Fruit fly (Drosophila melanogaster) whole organism, prepupa: ENCODE data around the gene CG5697.

ENCODE experiments used
- CG10631 ChIP-seq: fragments of 200-800 bp; sonication (Bioruptor generic); optimal IDR thresholded peaks from 2 replicates; lab custom pipeline; 2016; ENCODE audit warnings: missing biosample characterization, missing genetic modification characterization
- CG11762 ChIP-seq: fragments of 200-800 bp; sonication (Bioruptor generic); optimal IDR thresholded peaks from 3 replicates; lab custom pipeline; 2016; ENCODE audit warnings: missing biosample characterization, missing genetic modification characterization; ENCODE audit not compliant: insufficient read depth
- CG11902 ChIP-seq: fragments of 200-800 bp; sonication (Bioruptor generic); optimal IDR thresholded peaks from 3 replicates; lab custom pipeline; 2016; ENCODE audit warnings: missing biosample characterization, missing genetic modification characterization
- CG1621 ChIP-seq: fragments of 200-800 bp; sonication (Bioruptor generic); optimal IDR thresholded peaks from 3 replicates; lab custom pipeline; 2018; ENCODE audit warnings: missing biosample characterization, mild to moderate bottlenecking, missing genetic modification characterization
- CG3032 ChIP-seq: fragments of 200-800 bp; optimal IDR thresholded peaks from 2 replicates; lab custom pipeline; 2019; ENCODE audit warnings: missing biosample characterization, mild to moderate bottlenecking, missing genetic modification characterization, moderate library complexity
- CG31627 ChIP-seq: fragments of 200-800 bp; sonication (Bioruptor generic); optimal IDR thresholded peaks from 3 replicates; lab custom pipeline; 2016; ENCODE audit warnings: missing biosample characterization, missing genetic modification characterization
- CG32006 ChIP-seq: fragments of 200-800 bp; sonication (Bioruptor generic); optimal IDR thresholded peaks from 3 replicates; lab custom pipeline; 2017; ENCODE audit warnings: missing biosample characterization, mild to moderate bottlenecking, missing genetic modification characterization
- CG34406 ChIP-seq: fragments of 200-800 bp; sonication (Bioruptor generic); optimal IDR thresholded peaks from 3 replicates; lab custom pipeline; 2016; ENCODE audit warnings: missing biosample characterization, missing genetic modification characterization
- CG3919 ChIP-seq: fragments of 200-800 bp; sonication (Bioruptor generic); optimal IDR thresholded peaks from 3 replicates; lab custom pipeline; 2016; ENCODE audit warnings: missing biosample characterization, missing genetic modification characterization
- CG4318 ChIP-seq: fragments of 200-800 bp; sonication (Bioruptor generic); optimal IDR thresholded peaks from 3 replicates; lab custom pipeline; 2017; ENCODE audit warnings: missing biosample characterization, mild to moderate bottlenecking, missing genetic modification characterization
- CG6163 ChIP-seq: fragments of 200-800 bp; sonication (Bioruptor generic); IDR thresholded peaks from 3 replicates; pipeline ENCODE4 v1.3.6; 2022; ENCODE audit warnings: missing biosample characterization, missing genetic modification characterization
- CG6276 ChIP-seq: fragments of 200-800 bp; sonication (Bioruptor generic); optimal IDR thresholded peaks from 2 replicates; lab custom pipeline; 2017; ENCODE audit warnings: missing biosample characterization, mild to moderate bottlenecking, missing genetic modification characterization
- CG6808 ChIP-seq: fragments of 200-800 bp; sonication (Bioruptor generic); optimal IDR thresholded peaks from 3 replicates; lab custom pipeline; 2017; ENCODE audit warnings: missing biosample characterization, missing genetic modification characterization, mild to moderate bottlenecking, moderate library complexity, missing genetic modification reagents
- CG6854 ChIP-seq: fragments of 200-800 bp; sonication (Bioruptor generic); optimal IDR thresholded peaks from 2 replicates; lab custom pipeline; 2017; ENCODE audit warnings: missing biosample characterization, mild to moderate bottlenecking, missing genetic modification characterization
- CG7368 ChIP-seq: fragments of 200-800 bp; sonication (Bioruptor generic); optimal IDR thresholded peaks from 3 replicates; lab custom pipeline; 2016; ENCODE audit warnings: missing biosample characterization, missing genetic modification characterization
- CG8119 ChIP-seq: fragments of 200-800 bp; sonication (Bioruptor generic); IDR thresholded peaks from 3 replicates; pipeline ENCODE4 v1.3.6; 2022; ENCODE audit warnings: missing biosample characterization, missing genetic modification characterization
- CG8632 ChIP-seq: fragments of 200-800 bp; sonication (Bioruptor generic); optimal IDR thresholded peaks from 3 replicates; lab custom pipeline; 2016; ENCODE audit warnings: missing biosample characterization, missing genetic modification characterization
- CG9139 ChIP-seq: fragments of 200-800 bp; sonication (Bioruptor generic); optimal IDR thresholded peaks from 3 replicates; lab custom pipeline; 2017; ENCODE audit warnings: missing biosample characterization, mild to moderate bottlenecking, missing genetic modification characterization
- Eip75B ChIP-seq: fragments of 200-800 bp; sonication (Bioruptor generic); optimal IDR thresholded peaks from 3 replicates; lab custom pipeline; 2016; ENCODE audit warnings: missing biosample characterization, missing genetic modification characterization
- Eip78C ChIP-seq: fragments of 200-800 bp; sonication (Bioruptor generic); peaks from one replicate; lab custom pipeline; 2016; ENCODE audit warnings: missing biosample characterization, missing genetic modification characterization
- Eip93F ChIP-seq: fragments of 200-800 bp; sonication (Bioruptor generic); optimal IDR thresholded peaks from 2 replicates; lab custom pipeline; 2016; ENCODE audit warnings: missing biosample characterization, mild to moderate bottlenecking, missing genetic modification characterization
- Lpt ChIP-seq: fragments of 200-800 bp; sonication (Bioruptor generic); optimal IDR thresholded peaks from 3 replicates; lab custom pipeline; 2016; ENCODE audit warnings: missing biosample characterization, missing genetic modification characterization
- OdsH ChIP-seq: fragments of 200-800 bp; sonication (Bioruptor generic); optimal IDR thresholded peaks from 3 replicates; lab custom pipeline; 2016; ENCODE audit warnings: missing biosample characterization, missing genetic modification characterization
- Sox102F ChIP-seq: fragments of 200-800 bp; sonication (Bioruptor generic); optimal IDR thresholded peaks from 2 replicates; lab custom pipeline; 2016; ENCODE audit warnings: missing biosample characterization, mild to moderate bottlenecking, missing genetic modification characterization
- Sox14 ChIP-seq: fragments of 200-800 bp; sonication (Bioruptor generic); optimal IDR thresholded peaks from 3 replicates; lab custom pipeline; 2016; ENCODE audit warnings: missing biosample characterization, missing genetic modification characterization
- Sox15 ChIP-seq: fragments of 200-800 bp; sonication (Bioruptor generic); optimal IDR thresholded peaks from 3 replicates; lab custom pipeline; 2016; ENCODE audit warnings: missing biosample characterization, missing genetic modification characterization
- achi ChIP-seq: fragments of 200-800 bp; sonication (Bioruptor generic); optimal IDR thresholded peaks from 3 replicates; lab custom pipeline; 2016; ENCODE audit warnings: missing biosample characterization, missing genetic modification characterization
- dsx ChIP-seq: fragments of 200-800 bp; optimal IDR thresholded peaks from 3 replicates; lab custom pipeline; 2019; ENCODE audit warnings: missing biosample characterization, mild to moderate bottlenecking, missing genetic modification characterization, moderate library complexity; ENCODE audit not compliant: poor library complexity, severe bottlenecking
- eg ChIP-seq: fragments of 200-800 bp; sonication (Bioruptor generic); IDR thresholded peaks from 3 replicates; pipeline ENCODE4 v1.3.6; 2022; ENCODE audit warnings: missing biosample characterization, missing genetic modification characterization
- esn ChIP-seq: fragments of 200-800 bp; sonication (Bioruptor generic); optimal IDR thresholded peaks from 2 replicates; lab custom pipeline; 2016; ENCODE audit warnings: missing biosample characterization, mild to moderate bottlenecking, missing genetic modification characterization, moderate library complexity
- fd59A ChIP-seq: fragments of 200-800 bp; sonication (Bioruptor generic); optimal IDR thresholded peaks from 2 replicates; lab custom pipeline; 2017; ENCODE audit warnings: missing biosample characterization, mild to moderate bottlenecking, missing genetic modification characterization, missing genetic modification reagents
- fkh ChIP-seq: fragments of 200-800 bp; sonication (Bioruptor generic); optimal IDR thresholded peaks from 3 replicates; lab custom pipeline; 2017; ENCODE audit warnings: missing biosample characterization, mild to moderate bottlenecking, missing genetic modification characterization, moderate library complexity
- lz ChIP-seq: fragments of 200-800 bp; sonication (Bioruptor generic); optimal IDR thresholded peaks from 3 replicates; lab custom pipeline; 2016; ENCODE audit warnings: missing biosample characterization, missing genetic modification characterization
- pdm3 ChIP-seq: fragments of 200-800 bp; sonication (Bioruptor generic); optimal IDR thresholded peaks from 3 replicates; lab custom pipeline; 2016; ENCODE audit warnings: missing biosample characterization, missing genetic modification characterization
- salr ChIP-seq, 2 experiments: fragments of 200-800 bp; sonication (Bioruptor generic); optimal IDR thresholded peaks; 3 replicates each; lab custom pipeline; 2016 to 2018; ENCODE audit warnings: missing biosample characterization in 2 of 2, missing genetic modification characterization in 2 of 2, mild to moderate bottlenecking in 1 of 2
- ss ChIP-seq, 2 experiments: fragments of 200-800 bp; sonication (Bioruptor generic); optimal IDR thresholded peaks; 2 replicates in 1 of 2; 3 replicates in 1 of 2; lab custom pipeline; 2017 to 2018; ENCODE audit warnings: mild to moderate bottlenecking in 2 of 2, missing biosample characterization in 2 of 2, missing genetic modification characterization in 2 of 2, moderate library complexity in 1 of 2
- svp ChIP-seq: fragments of 200-800 bp; sonication (Bioruptor generic); peaks from one replicate; lab custom pipeline; 2016; ENCODE audit warnings: missing biosample characterization, missing genetic modification characterization
- topi ChIP-seq: fragments of 200-800 bp; sonication (Bioruptor generic); optimal IDR thresholded peaks from 3 replicates; lab custom pipeline; 2016; ENCODE audit warnings: missing biosample characterization, missing genetic modification characterization
- vri ChIP-seq: fragments of 200-800 bp; sonication (Bioruptor generic); optimal IDR thresholded peaks from 3 replicates; lab custom pipeline; 2016; ENCODE audit warnings: missing biosample characterization, mild to moderate bottlenecking, missing genetic modification characterization

CG5697 gene

dm6 chr3R:21060430-21061245, 44.9 kb downstream of the CG5697 start, which contains the start of gene Mvl:
Gene Mvl (minus strand): TSS chr3R:21060800.
- TF ChIP-seq vri (GFP tag; lab: Kevin White, UChicago) (peak; percentile 9), CG1621 (tag; lab: Kevin White, UChicago) (peak; percentile 25), achi (peak; percentile 24), Lpt (GFP tag; lab: Kevin White, UChicago) (no peak), Eip78C (peak; percentile 78), CG3032 (tag; lab: Kevin White, UChicago) (peak; percentile 6), Sox14 (GFP tag; lab: Kevin White, UChicago) (peak; percentile 51), Eip93F (GFP tag; lab: Kevin White, UChicago) (no peak), svp (GFP tag; lab: Kevin White, UChicago) (peak; percentile 68)

dm6 chr3R:21063433-21063832, 47.7 kb downstream of the CG5697 start:
- TF ChIP-seq Lpt (GFP tag; lab: Kevin White, UChicago) (no peak), achi (no peak)

- TF ChIP-seq CG10631 (no peak), salr (GFP tag; optimal IDR thresholded peaks at IDR 0.05; lab: Kevin White, UChicago) (no peak), Eip78C (peak; percentile 15), svp (GFP tag; lab: Kevin White, UChicago) (peak; percentile 62), Sox14 (GFP tag; lab: Kevin White, UChicago) (peak; percentile 2), ss (GFP tag; optimal IDR thresholded peaks at IDR 0.05; lab: Kevin White, UChicago) (peak in 1 of 2 experiments; percentile 13), CG3919 (GFP tag; lab: Kevin White, UChicago) (peak; percentile 1)
Observed at dm6 chr3R:21064000-21064924, 48.5 kb downstream of the CG5697 start, which contains the start of gene Cortactin. Gene Cortactin (minus strand): TSS chr3R:21064471.

dm6 chr3R:21065010-21065695, 49.4 kb downstream of the CG5697 start, which contains the start of gene AnxB9:
Gene AnxB9 (plus strand): TSS chr3R:21065241.
- TF ChIP-seq CG31627 (no peak), CG3032 (tag; lab: Kevin White, UChicago) (peak; percentile 41), CG6808 (GFP tag; lab: Kevin White, UChicago) (peak; percentile 10), Eip78C (peak; percentile 84), CG8119 (GFP tag; lab: Robert Waterston, UW) (peak; percentile 29; the same call in 1 of the 3 replicates), eg (peak; percentile 57; the same call in 2 of the 3 replicates), CG11902 (GFP tag; lab: Kevin White, UChicago) (no peak), CG6854 (GFP tag; lab: Kevin White, UChicago) (peak; percentile 80), fkh (GFP tag; lab: Kevin White, UChicago) (peak; percentile 83), vri (GFP tag; lab: Kevin White, UChicago) (peak; percentile 80), dsx (GFP tag; lab: Kevin White, UChicago) (peak; percentile 58), svp (GFP tag; lab: Kevin White, UChicago) (peak; percentile 46), CG8632 (GFP tag; lab: Kevin White, UChicago) (peak; percentile 10), Sox15 (GFP tag; lab: Kevin White, UChicago) (no peak), CG6276 (GFP tag; lab: Kevin White, UChicago) (peak; percentile 33), Eip93F (GFP tag; lab: Kevin White, UChicago) (no peak), Eip75B (peak; percentile 22), CG32006 (no peak), CG7368 (GFP tag; lab: Kevin White, UChicago) (peak; percentile 6), CG4318 (GFP tag; lab: Kevin White, UChicago) (no peak), fd59A (GFP tag; lab: Kevin White, UChicago) (no peak), CG34406 (no peak), esn (peak; percentile 60), OdsH (GFP tag; lab: Kevin White, UChicago) (peak; percentile 3), Sox102F (GFP tag; lab: Kevin White, UChicago) (no peak), CG11762 (GFP tag; lab: Kevin White, UChicago) (no peak), pdm3 (no peak), lz (GFP tag; lab: Kevin White, UChicago) (peak; percentile 0), CG6163 (peak; percentile 44; the same call in 2 of the 3 replicates), CG9139 (GFP tag; lab: Kevin White, UChicago) (peak; percentile 61), topi (GFP tag; lab: Kevin White, UChicago) (peak; percentile 27)
